Worm (Caenorhabditis elegans) whole organism, L1 larva: ENCODE data around the gene R05A10.7.

Experiments used
- aly-2 ChIP-seq: fragments of 150-350 bp; optimal IDR thresholded peaks from 2 replicates; lab custom pipeline; 2014; ENCODE audit warnings: missing biosample characterization, missing genetic modification characterization
- blmp-1 ChIP-seq: fragments of 150-350 bp; optimal IDR thresholded peaks from 2 replicates; lab custom pipeline; 2014; ENCODE audit warnings: missing biosample characterization, missing genetic modification characterization
- efl-3 ChIP-seq: fragments of 200-800 bp; sonication (Bioruptor generic); optimal IDR thresholded peaks from 2 replicates; lab custom pipeline; 2018; ENCODE audit warnings: mild to moderate bottlenecking, missing genetic modification characterization, missing compliant biosample characterization
- jun-1 ChIP-seq: fragments of 150-350 bp; optimal IDR thresholded peaks from 2 replicates; lab custom pipeline; 2014; ENCODE audit warnings: missing biosample characterization, missing genetic modification reagents, missing genetic modification characterization
- lsy-2 ChIP-seq, 2 experiments: fragments of 150-350 bp; optimal IDR thresholded peaks; 2 replicates each; lab custom pipeline; 2014; ENCODE audit warnings: missing biosample characterization in 2 of 2, missing genetic modification characterization in 2 of 2
- nhr-19 ChIP-seq: fragments of 200-800 bp; sonication (Bioruptor generic); conservative IDR thresholded peaks from 2 replicates; pipeline ENCODE4 v1.3.6; 2022; ENCODE audit warnings: missing genetic modification characterization, missing compliant biosample characterization
- nhr-237 ChIP-seq: fragments of 150-350 bp; optimal IDR thresholded peaks from 2 replicates; lab custom pipeline; 2014; ENCODE audit warnings: missing biosample characterization, missing genetic modification characterization
- nhr-28 ChIP-seq: fragments of 150-350 bp; optimal IDR thresholded peaks from 2 replicates; lab custom pipeline; 2014; ENCODE audit warnings: missing biosample characterization, missing genetic modification characterization
- nhr-76 ChIP-seq: sonication (generic microtip); optimal IDR thresholded peaks from 2 replicates; lab custom pipeline; 2017; ENCODE audit warnings: missing biosample characterization, missing genetic modification characterization
- nhr-77 ChIP-seq: fragments of 150-350 bp; optimal IDR thresholded peaks from 2 replicates; lab custom pipeline; 2014; ENCODE audit warnings: missing biosample characterization, missing genetic modification characterization
- rnt-1 ChIP-seq: sonication (generic microtip); optimal IDR thresholded peaks from 2 replicates; lab custom pipeline; 2016; ENCODE audit warnings: mild to moderate bottlenecking, missing genetic modification characterization, moderate library complexity, missing compliant biosample characterization
- ztf-11 ChIP-seq, 2 experiments: sonication (generic microtip); optimal IDR thresholded peaks; 2 replicates each; lab custom pipeline; 2016 to 2017; ENCODE audit warnings: missing genetic modification characterization in 2 of 2, missing biosample characterization in 1 of 2, missing compliant biosample characterization in 1 of 2

DNA sequence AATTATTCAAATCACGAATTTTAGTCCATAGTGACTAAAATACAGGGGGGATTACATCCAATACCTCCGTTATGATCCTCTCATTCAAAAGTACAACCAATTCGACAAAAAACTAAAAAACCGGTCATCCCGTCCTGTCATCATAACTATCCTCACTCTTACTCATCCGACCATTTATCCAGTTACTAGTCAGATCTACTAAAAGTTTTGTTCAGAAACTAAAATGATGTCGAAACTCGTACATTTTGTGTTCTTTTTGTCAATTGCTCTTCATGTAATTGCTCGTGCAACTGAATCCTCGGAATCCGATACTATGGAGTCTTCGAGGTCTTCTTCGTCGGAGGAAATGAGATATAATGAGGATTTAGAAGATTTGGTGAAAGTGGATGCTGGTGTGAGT, 14.4 kb upstream of the R05A10.7 start, which contains the start of gene R05A10.2:
- TF ChIP-seq nhr-28 (tag; lab: Kevin White, UChicago) (no peak), rnt-1 (tag; lab: Kevin White, UChicago) (no peak), aly-2 (tag; lab: Kevin White, UChicago) (no peak), nhr-77 (tag; lab: Kevin White, UChicago) (no peak), nhr-237 (no peak), ztf-11 (tag; optimal IDR thresholded peaks at IDR 0.05; lab: Kevin White, UChicago) (no peak), jun-1 (tag; lab: Kevin White, UChicago) (no peak), nhr-19 (no peak), nhr-76 (tag; lab: Kevin White, UChicago) (no peak), lsy-2 (tag; optimal IDR thresholded peaks at IDR 0.05; lab: Kevin White, UChicago) (no peak), blmp-1 (tag; lab: Kevin White, UChicago) (no peak), efl-3 (GFP tag; lab: Kevin White, UChicago) (no peak)
